Worm (Caenorhabditis elegans): ENCODE results near the gene Y54G2A.11.

- TF ChIP-seq nhr-10 (tag; optimal IDR thresholded peaks at IDR 0.05), result no peak
- TF ChIP-seq aly-2 (tag; optimal IDR thresholded peaks at IDR 0.05), result no peak
- no peak for TF ChIP-seq ceh-32 (tag; optimal IDR thresholded peaks at IDR 0.05; ENCODE audit: poor library complexity)
Measured at ce11 chrIV:2771692-2772091, at the start of gene Y54G2A.11.
